Fruit fly (Drosophila melanogaster): ENCODE results near the gene sky.

DNA sequence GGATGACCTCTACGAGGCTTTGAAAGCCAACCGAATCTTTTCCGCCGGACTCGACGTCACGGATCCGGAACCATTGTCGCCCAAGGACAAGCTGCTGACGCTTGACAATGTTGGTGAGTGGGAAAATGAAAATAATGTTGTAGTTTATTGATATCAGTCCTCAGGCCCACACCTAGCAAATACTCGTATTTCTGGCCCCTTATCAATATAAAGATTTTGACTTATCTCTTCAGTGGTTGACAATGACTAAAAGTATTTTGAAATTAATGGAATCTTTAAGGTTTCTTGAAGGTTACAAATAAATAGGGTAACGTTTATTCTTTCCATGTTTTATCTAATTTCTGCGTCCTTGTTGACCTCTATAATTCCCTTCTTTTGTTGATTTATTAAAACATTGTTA is 91.7 kb downstream of the sky start:
- TF ChIP-seq woc (GFP tag; optimal IDR thresholded peaks at IDR 0.05) = no peak
- TF ChIP-seq usp (GFP tag; optimal IDR thresholded peaks at IDR 0.05) = no peak
